Fruit fly (Drosophila melanogaster) whole organism, embryonic: ENCODE results near the gene Glys.

Experiments
- Atf6 ChIP-seq: fragments of 200-800 bp; sonication (Bioruptor generic); IDR thresholded peaks from 2 replicates; pipeline ENCODE4 v1.3.6; 2022; ENCODE audit warnings: missing biosample characterization, missing genetic modification characterization
- CG1024 ChIP-seq: fragments of 200-800 bp; sonication (Bioruptor generic); IDR thresholded peaks from 2 replicates; pipeline ENCODE4 v1.3.6; 2022; ENCODE audit warnings: missing biosample characterization, missing genetic modification characterization
- CG11093 ChIP-seq: fragments of 200-800 bp; sonication (Bioruptor generic); IDR thresholded peaks from 3 replicates; pipeline ENCODE4 v1.3.6; 2022; ENCODE audit warnings: missing biosample characterization, missing genetic modification characterization
- CG11247 ChIP-seq: fragments of 200-800 bp; sonication (Bioruptor generic); IDR thresholded peaks from 2 replicates; pipeline ENCODE4 v1.3.6; 2022; ENCODE audit warnings: missing biosample characterization, missing genetic modification characterization
- CG12391 ChIP-seq: fragments of 200-800 bp; sonication (Bioruptor generic); optimal IDR thresholded peaks from 3 replicates; lab custom pipeline; 2018; ENCODE audit warnings: missing biosample characterization, mild to moderate bottlenecking, missing genetic modification characterization, moderate library complexity
- CG13775 ChIP-seq: fragments of 200-800 bp; sonication (Bioruptor generic); optimal IDR thresholded peaks from 3 replicates; lab custom pipeline; 2017; ENCODE audit warnings: missing biosample characterization, mild to moderate bottlenecking, missing genetic modification characterization
- CG18262 ChIP-seq: fragments of 200-800 bp; optimal IDR thresholded peaks from 3 replicates; lab custom pipeline; 2019; ENCODE audit warnings: missing biosample characterization, mild to moderate bottlenecking, missing genetic modification characterization, moderate library complexity
- CG18599 ChIP-seq: fragments of 200-800 bp; sonication (Bioruptor generic); optimal IDR thresholded peaks from 3 replicates; lab custom pipeline; 2017; ENCODE audit warnings: missing biosample characterization, missing genetic modification characterization, mild to moderate bottlenecking, moderate library complexity, missing genetic modification reagents
- CG2116 ChIP-seq: fragments of 200-800 bp; sonication (Bioruptor generic); optimal IDR thresholded peaks from 3 replicates; lab custom pipeline; 2018; ENCODE audit warnings: missing biosample characterization, mild to moderate bottlenecking, missing genetic modification characterization
- CG2875 ChIP-seq: fragments of 200-800 bp; sonication (Bioruptor generic); optimal IDR thresholded peaks from 2 replicates; lab custom pipeline; 2017; ENCODE audit warnings: missing biosample characterization, mild to moderate bottlenecking, missing genetic modification characterization, missing genetic modification reagents
- CG3065 ChIP-seq: fragments of 200-800 bp; sonication (Bioruptor generic); optimal IDR thresholded peaks from 2 replicates; lab custom pipeline; 2016; ENCODE audit warnings: missing biosample characterization, missing genetic modification characterization
- CG32772 ChIP-seq: fragments of 200-800 bp; sonication (Bioruptor generic); IDR thresholded peaks from 2 replicates; pipeline ENCODE4 v1.3.6; 2022; ENCODE audit warnings: missing biosample characterization, missing genetic modification characterization
- CG33557 ChIP-seq: fragments of 200-800 bp; sonication (Bioruptor generic); optimal IDR thresholded peaks from 2 replicates; lab custom pipeline; 2019; ENCODE audit warnings: missing biosample characterization, mild to moderate bottlenecking, missing genetic modification characterization, moderate library complexity
- CG4404 ChIP-seq: fragments of 200-800 bp; sonication (Bioruptor generic); IDR thresholded peaks from 2 replicates; pipeline ENCODE4 v1.3.6; 2022; ENCODE audit warnings: missing biosample characterization, missing genetic modification characterization
- CG7357 ChIP-seq: fragments of 200-800 bp; sonication (Bioruptor generic); IDR thresholded peaks from 3 replicates; pipeline ENCODE4 v1.3.6; 2022; ENCODE audit warnings: missing biosample characterization, missing genetic modification characterization
- CG7928 ChIP-seq: fragments of 200-800 bp; sonication (Bioruptor generic); optimal IDR thresholded peaks from 2 replicates; lab custom pipeline; 2017; ENCODE audit warnings: missing biosample characterization, mild to moderate bottlenecking, missing genetic modification characterization
- CG8089 ChIP-seq: fragments of 200-800 bp; sonication (Bioruptor generic); optimal IDR thresholded peaks from 3 replicates; lab custom pipeline; 2016; ENCODE audit warnings: missing biosample characterization, missing genetic modification characterization
- CG8765 ChIP-seq: fragments of 200-800 bp; sonication (Bioruptor generic); IDR thresholded peaks from 2 replicates; pipeline ENCODE4 v1.3.6; 2022; ENCODE audit warnings: missing biosample characterization, missing genetic modification characterization
- D ChIP-seq, 2 experiments: fragments of 200-800 bp in 1 of 2; fragments of >200 bp in 1 of 2; sonication (Bioruptor generic) in 1 of 2; optimal IDR thresholded peaks; 2 replicates in 1 of 2; 3 replicates in 1 of 2; lab custom pipeline; 2017; ENCODE audit warnings: mild to moderate bottlenecking in 1 of 2, missing biosample characterization in 1 of 2, missing genetic modification characterization in 1 of 2, missing genetic modification reagents in 1 of 2
- Deaf1 ChIP-seq: fragments of 200-800 bp; optimal IDR thresholded peaks from 3 replicates; lab custom pipeline; 2019; ENCODE audit warnings: missing biosample characterization, mild to moderate bottlenecking, missing genetic modification characterization, moderate library complexity
- Doc3 ChIP-seq: fragments of 200-800 bp; sonication (Bioruptor generic); IDR thresholded peaks from 3 replicates; pipeline ENCODE4 v1.3.6; 2022; ENCODE audit warnings: missing biosample characterization, missing genetic modification characterization; ENCODE audit not compliant: partially characterized antibody
- H15 ChIP-seq: fragments of 200-800 bp; sonication (Bioruptor generic); IDR thresholded peaks from 3 replicates; pipeline ENCODE4 v1.3.6; 2022; ENCODE audit warnings: missing biosample characterization, missing genetic modification characterization
- Hmr ChIP-seq: fragments of 200-800 bp; sonication (Bioruptor generic); optimal IDR thresholded peaks from 3 replicates; lab custom pipeline; 2017; ENCODE audit warnings: mild to moderate bottlenecking, missing biosample characterization, missing genetic modification reagents, missing genetic modification characterization
- Hr3 ChIP-seq: fragments of 200-800 bp; sonication (Bioruptor generic); optimal IDR thresholded peaks from 3 replicates; lab custom pipeline; 2016; ENCODE audit warnings: missing biosample characterization, missing genetic modification characterization
- Hr51 ChIP-seq, 2 experiments: fragments of 200-800 bp; sonication (Bioruptor generic); optimal IDR thresholded peaks; 2 replicates in 1 of 2; 3 replicates in 1 of 2; lab custom pipeline; 2016 to 2018; ENCODE audit warnings: missing biosample characterization in 2 of 2, missing genetic modification characterization in 2 of 2, mild to moderate bottlenecking in 1 of 2, moderate library complexity in 1 of 2
- Lpt ChIP-seq: fragments of >200 bp; optimal IDR thresholded peaks from 2 replicates; lab custom pipeline; 2018; ENCODE audit warnings: missing biosample characterization, missing genetic modification characterization
- Med ChIP-seq: fragments of 200-800 bp; sonication (Bioruptor generic); peaks from one replicate; lab custom pipeline; 2016; ENCODE audit warnings: missing biosample characterization, missing genetic modification characterization, mild to moderate bottlenecking, inconsistent platforms, moderate library complexity
- Oli ChIP-seq: fragments of 200-800 bp; sonication (Bioruptor generic); optimal IDR thresholded peaks from 2 replicates; lab custom pipeline; 2018; ENCODE audit warnings: missing biosample characterization, mild to moderate bottlenecking, missing genetic modification characterization, moderate library complexity
- Side ChIP-seq: fragments of 200-800 bp; sonication (Bioruptor generic); optimal IDR thresholded peaks from 2 replicates; lab custom pipeline; 2016; ENCODE audit warnings: missing biosample characterization, missing genetic modification characterization
- Sox102F ChIP-seq: fragments of 200-800 bp; sonication (Bioruptor generic); optimal IDR thresholded peaks from 2 replicates; lab custom pipeline; 2018; ENCODE audit warnings: missing biosample characterization, mild to moderate bottlenecking, missing genetic modification characterization, moderate library complexity
- Xrp1 ChIP-seq: fragments of 200-800 bp; sonication (Bioruptor generic); IDR thresholded peaks from 2 replicates; pipeline ENCODE4 v1.3.6; 2022; ENCODE audit warnings: missing biosample characterization, missing genetic modification characterization
- YL-1 ChIP-seq: fragments of 200-800 bp; sonication (Bioruptor generic); optimal IDR thresholded peaks from 3 replicates; lab custom pipeline; 2017; ENCODE audit warnings: missing biosample characterization, mild to moderate bottlenecking, missing genetic modification characterization
- ash1 ChIP-seq: fragments of 200-800 bp; sonication (Bioruptor generic); optimal IDR thresholded peaks from 2 replicates; lab custom pipeline; 2018; ENCODE audit warnings: missing biosample characterization, mild to moderate bottlenecking, missing genetic modification characterization
- bsh ChIP-seq, 2 experiments: fragments of 200-800 bp; sonication (Bioruptor generic); optimal IDR thresholded peaks; 2 replicates each; lab custom pipeline; 2017 to 2018; ENCODE audit warnings: mild to moderate bottlenecking in 2 of 2, missing biosample characterization in 2 of 2, missing genetic modification characterization in 2 of 2, moderate library complexity in 1 of 2
- cad ChIP-seq: fragments of >200 bp; optimal IDR thresholded peaks from 2 replicates; lab custom pipeline; 2017; ENCODE audit warnings: missing biosample characterization, missing genetic modification characterization
- cas ChIP-seq: fragments of 200-800 bp; sonication (Bioruptor generic); IDR thresholded peaks from 2 replicates; pipeline ENCODE4 v1.3.6; 2022; ENCODE audit warnings: missing biosample characterization, missing genetic modification characterization
- gem ChIP-seq: fragments of 200-800 bp; sonication (Bioruptor generic); optimal IDR thresholded peaks from 2 replicates; lab custom pipeline; 2019; ENCODE audit warnings: missing biosample characterization, mild to moderate bottlenecking, missing genetic modification characterization, moderate library complexity
- grau ChIP-seq: fragments of 200-800 bp; optimal IDR thresholded peaks from 3 replicates; lab custom pipeline; 2019; ENCODE audit warnings: missing biosample characterization, mild to moderate bottlenecking, missing genetic modification characterization, moderate library complexity
- gro ChIP-seq: fragments of 200-800 bp; sonication (Bioruptor generic); optimal IDR thresholded peaks from 2 replicates; lab custom pipeline; 2016; ENCODE audit warnings: missing biosample characterization, missing genetic modification characterization
- kay ChIP-seq: fragments of 200-800 bp; sonication (Bioruptor generic); optimal IDR thresholded peaks from 2 replicates; lab custom pipeline; 2016; ENCODE audit warnings: missing biosample characterization, missing genetic modification characterization
- lov ChIP-seq, 2 experiments: fragments of 200-800 bp in 1 of 2; fragments of >200 bp in 1 of 2; sonication (Bioruptor generic) in 1 of 2; IDR thresholded peaks in 1 of 2; optimal IDR thresholded peaks in 1 of 2; 2 replicates in 1 of 2; 3 replicates in 1 of 2; pipeline versions ENCODE4 v1.3.6 to Lab custom; 2017 to 2022; ENCODE audit warnings: missing biosample characterization in 1 of 2, missing genetic modification characterization in 1 of 2
- mam ChIP-seq: fragments of 200-800 bp; sonication (Bioruptor generic); optimal IDR thresholded peaks from 3 replicates; lab custom pipeline; 2016; ENCODE audit warnings: missing biosample characterization, missing genetic modification characterization
- mirr ChIP-seq: fragments of 200-800 bp; sonication (Bioruptor generic); optimal IDR thresholded peaks from 3 replicates; lab custom pipeline; 2018; ENCODE audit warnings: missing biosample characterization, mild to moderate bottlenecking, missing genetic modification characterization
- nmo ChIP-seq: fragments of 200-800 bp; sonication (Bioruptor generic); optimal IDR thresholded peaks from 2 replicates; lab custom pipeline; 2018; ENCODE audit warnings: missing biosample characterization, mild to moderate bottlenecking, missing genetic modification characterization, moderate library complexity
- oc ChIP-seq: fragments of 200-800 bp; sonication (Bioruptor generic); optimal IDR thresholded peaks from 2 replicates; lab custom pipeline; 2018; ENCODE audit warnings: missing biosample characterization, mild to moderate bottlenecking, missing genetic modification characterization, moderate library complexity
- phol ChIP-seq: fragments of 200-800 bp; sonication (Bioruptor generic); optimal IDR thresholded peaks from 3 replicates; lab custom pipeline; 2018; ENCODE audit warnings: missing biosample characterization, mild to moderate bottlenecking, missing genetic modification characterization, moderate library complexity
- repo ChIP-seq: fragments of 200-800 bp; sonication (Bioruptor generic); optimal IDR thresholded peaks from 2 replicates; lab custom pipeline; 2016; ENCODE audit warnings: missing biosample characterization, missing genetic modification characterization
- schlank ChIP-seq: fragments of 200-800 bp; sonication (Bioruptor generic); optimal IDR thresholded peaks from 2 replicates; lab custom pipeline; 2018; ENCODE audit warnings: missing biosample characterization, mild to moderate bottlenecking, missing genetic modification characterization
- sima ChIP-seq: fragments of 200-800 bp; sonication (Bioruptor generic); optimal IDR thresholded peaks from 2 replicates; lab custom pipeline; 2016; ENCODE audit warnings: missing biosample characterization, missing genetic modification characterization
- tin ChIP-seq: fragments of 200-800 bp; sonication (Bioruptor generic); optimal IDR thresholded peaks from 3 replicates; lab custom pipeline; 2016; ENCODE audit warnings: missing biosample characterization, missing genetic modification characterization

The Glys gene

DNA sequence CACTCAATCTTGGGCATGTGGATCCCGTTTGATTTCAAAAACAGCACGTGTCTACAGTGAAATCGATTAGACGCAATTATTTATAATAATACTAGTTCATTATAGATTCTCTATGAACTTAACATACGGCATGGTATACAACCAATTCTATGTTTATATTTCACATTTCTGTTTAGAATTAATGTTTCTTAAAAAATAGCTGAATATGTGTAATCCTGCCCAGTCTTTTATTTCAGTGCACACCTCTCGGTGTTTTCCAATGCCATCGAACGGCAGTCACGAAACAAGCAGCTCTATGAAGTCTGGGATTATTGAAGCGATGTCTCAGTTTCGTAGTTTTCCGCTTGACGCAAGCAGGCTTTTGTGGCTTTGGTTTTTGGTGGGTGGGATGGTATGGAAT is 29.6 kb downstream of the Glys start (continued):
- peak; percentile 69 for TF ChIP-seq CG18599 (GFP tag; lab: Kevin White, UChicago)
- TF ChIP-seq gro (GFP tag; lab: Kevin White, UChicago) = no peak
- no peak for TF ChIP-seq lov (optimal IDR thresholded peaks at IDR 0.05; lab: Kevin White, UChicago)
- TF ChIP-seq lov (GFP tag; IDR thresholded peaks at IDR 0.05; lab: Robert Waterston, UW) = no peak
- no peak for TF ChIP-seq cad (GFP tag; lab: Kevin White, UChicago)
- no peak for TF ChIP-seq ash1 (GFP tag; lab: Kevin White, UChicago)
- no peak for TF ChIP-seq CG2116 (GFP tag; lab: Kevin White, UChicago)
- no peak for TF ChIP-seq CG33557 (GFP tag; lab: Kevin White, UChicago)
- no peak for TF ChIP-seq CG3065 (GFP tag; lab: Kevin White, UChicago)
- TF ChIP-seq Sox102F (GFP tag; lab: Kevin White, UChicago) = peak; percentile 58
- TF ChIP-seq Atf6 (GFP tag; lab: Robert Waterston, UW) = no peak
- no peak for TF ChIP-seq mam (GFP tag; lab: Kevin White, UChicago)
- no peak for TF ChIP-seq CG13775 (GFP tag; lab: Kevin White, UChicago)
- peak; percentile 52 for TF ChIP-seq grau (tag; lab: Kevin White, UChicago)
- TF ChIP-seq CG2875 = no peak
- peak; percentile 46 for TF ChIP-seq Hmr (GFP tag; lab: Kevin White, UChicago)
- TF ChIP-seq CG11093 = no peak
- no peak for TF ChIP-seq Hr3 (GFP tag; lab: Kevin White, UChicago)
- TF ChIP-seq bsh (GFP tag; optimal IDR thresholded peaks at IDR 0.05; lab: Kevin White, UChicago) = peak in 1 of 2 experiments; percentile 39
- TF ChIP-seq gem (tag; lab: Kevin White, UChicago) = peak; percentile 68
- no peak for TF ChIP-seq Side
- TF ChIP-seq CG12391 = peak; percentile 43
- peak; percentile 30 for TF ChIP-seq Deaf1 (tag; lab: Kevin White, UChicago)
- TF ChIP-seq CG8765 = no peak
- TF ChIP-seq phol (tag; lab: Kevin White, UChicago) = peak; percentile 49
- TF ChIP-seq Doc3 (GFP tag; lab: Robert Waterston, UW) = no peak
- TF ChIP-seq D (optimal IDR thresholded peaks at IDR 0.05; lab: Kevin White, UChicago) = no peak
- TF ChIP-seq D (GFP tag; optimal IDR thresholded peaks at IDR 0.05; lab: Kevin White, UChicago) = no peak
- no peak for TF ChIP-seq CG11247 (GFP tag; lab: Robert Waterston, UW)
- no peak for TF ChIP-seq schlank
- TF ChIP-seq CG7357 (GFP tag; lab: Robert Waterston, UW) = 0 out of 3 replicates have a peak, but pooled peaks have one; percentile 28
- peak; percentile 44 for TF ChIP-seq nmo
- TF ChIP-seq CG7928 (GFP tag; lab: Kevin White, UChicago) = no peak
- no peak for TF ChIP-seq kay (GFP tag; lab: Kevin White, UChicago)
- 0 out of 2 replicates have a peak, but pooled peaks have one; percentile 24 for TF ChIP-seq CG32772 (GFP tag; lab: Robert Waterston, UW)
- no peak for TF ChIP-seq YL-1 (GFP tag; lab: Kevin White, UChicago)
- peak; percentile 46 for TF ChIP-seq oc (tag; lab: Kevin White, UChicago)
- TF ChIP-seq Hr51 (GFP tag; optimal IDR thresholded peaks at IDR 0.05; lab: Kevin White, UChicago) = peak in 1 of 2 experiments; percentile 68
- TF ChIP-seq CG18262 = peak; percentile 41
- TF ChIP-seq CG4404 (GFP tag; lab: Robert Waterston, UW) = no peak
- TF ChIP-seq Med = peak; percentile 63
- TF ChIP-seq CG1024 (GFP tag; lab: Robert Waterston, UW) = no peak
- no peak for TF ChIP-seq CG8089 (GFP tag; lab: Kevin White, UChicago)
- no peak for TF ChIP-seq cas (GFP tag; lab: Robert Waterston, UW)
- peak; percentile 20; the same call in 1 of the 2 replicates for TF ChIP-seq Xrp1 (GFP tag; lab: Robert Waterston, UW)
- no peak for TF ChIP-seq tin (GFP tag; lab: Kevin White, UChicago)
- 0 out of 3 replicates have a peak, but pooled peaks have one; percentile 30 for TF ChIP-seq H15 (GFP tag; lab: Robert Waterston, UW)
- TF ChIP-seq repo (GFP tag; lab: Kevin White, UChicago) = no peak
- TF ChIP-seq mirr (GFP tag; lab: Kevin White, UChicago) = peak; percentile 5
- no peak for TF ChIP-seq Lpt
- TF ChIP-seq Oli (tag; lab: Kevin White, UChicago) = peak; percentile 55
- no peak for TF ChIP-seq sima (GFP tag; lab: Kevin White, UChicago)
